Worm (Caenorhabditis elegans) whole organism, young adult: ENCODE data around the gene gem-1.

ENCODE experiments used
- Y53F4B.3 ChIP-seq: fragments of 200-800 bp; sonication (Bioruptor generic); IDR thresholded peaks from 2 replicates; pipeline ENCODE4 v1.3.6; 2022; ENCODE audit warnings: missing genetic modification reagents, missing genetic modification characterization, missing compliant biosample characterization
- Y53G8AR.9 ChIP-seq: fragments of 200-800 bp; sonication (Bioruptor generic); conservative IDR thresholded peaks from 2 replicates; pipeline ENCODE4 v1.3.6; 2022; ENCODE audit warnings: missing genetic modification reagents, missing genetic modification characterization, missing compliant biosample characterization
- ccch-3 ChIP-seq: fragments of 200-800 bp; sonication (Bioruptor generic); optimal IDR thresholded peaks from 2 replicates; lab custom pipeline; 2018; ENCODE audit warnings: mild to moderate bottlenecking, missing genetic modification characterization, missing compliant biosample characterization
- fkh-3 ChIP-seq: sonication (generic microtip); optimal IDR thresholded peaks from 2 replicates; lab custom pipeline; 2016; ENCODE audit warnings: mild to moderate bottlenecking, missing genetic modification characterization, missing compliant biosample characterization
- lin-54 ChIP-seq: fragments of 200-800 bp; sonication (Bioruptor generic); optimal IDR thresholded peaks from 2 replicates; lab custom pipeline; 2018; ENCODE audit warnings: mild to moderate bottlenecking, missing genetic modification characterization, missing compliant biosample characterization
- mes-4 ChIP-seq: sonication (generic microtip); optimal IDR thresholded peaks from 2 replicates; lab custom pipeline; 2016; ENCODE audit warnings: missing genotype, missing genetic modification characterization, missing compliant biosample characterization
- unc-62 ChIP-seq: fragments of 150-350 bp; optimal IDR thresholded peaks from 2 replicates; lab custom pipeline; 2014; ENCODE audit warnings: missing biosample characterization, missing genetic modification reagents, missing genetic modification characterization
- xnd-1 ChIP-seq: sonication (generic microtip); optimal IDR thresholded peaks from 2 replicates; lab custom pipeline; 2016; ENCODE audit warnings: missing genotype, missing genetic modification reagents, missing genetic modification characterization, missing compliant biosample characterization

DNA sequence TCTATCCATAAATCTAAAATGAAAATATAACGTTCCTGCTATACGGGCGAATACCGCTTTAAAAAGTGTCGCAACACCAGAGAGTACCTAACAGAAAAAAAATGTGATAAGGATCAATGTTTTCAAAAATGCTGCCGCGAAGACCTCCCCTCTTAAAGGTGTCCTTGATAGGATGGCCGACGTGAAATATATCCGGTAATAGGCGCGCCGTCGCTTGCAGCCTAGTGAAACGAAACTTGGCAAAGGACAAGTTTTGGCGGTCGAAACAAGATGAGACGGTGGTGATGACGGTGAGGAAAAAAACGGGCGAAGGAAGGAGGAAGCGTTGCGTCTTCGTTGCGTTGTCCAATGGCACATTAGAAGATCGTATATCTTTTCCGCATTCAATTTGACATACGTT lies 12.0 kb upstream of the gem-1 start:
- no peak for TF ChIP-seq Y53F4B.3
- TF ChIP-seq fkh-3 = no peak
- TF ChIP-seq unc-62 (GFP tag; lab: Kevin White, UChicago) = no peak
- TF ChIP-seq ccch-3 (GFP tag; lab: Kevin White, UChicago) = no peak
- TF ChIP-seq mes-4 (tag; lab: Kevin White, UChicago) = no peak
- TF ChIP-seq Y53G8AR.9 (GFP tag; lab: Robert Waterston, UW) = no peak
- no peak for TF ChIP-seq lin-54 (GFP tag; lab: Kevin White, UChicago)
- TF ChIP-seq xnd-1 (tag; lab: Kevin White, UChicago) = no peak
